Fruit fly (Drosophila melanogaster): Measurements from ENCODE around the gene CG33648.

CG33648 gene

DNA sequence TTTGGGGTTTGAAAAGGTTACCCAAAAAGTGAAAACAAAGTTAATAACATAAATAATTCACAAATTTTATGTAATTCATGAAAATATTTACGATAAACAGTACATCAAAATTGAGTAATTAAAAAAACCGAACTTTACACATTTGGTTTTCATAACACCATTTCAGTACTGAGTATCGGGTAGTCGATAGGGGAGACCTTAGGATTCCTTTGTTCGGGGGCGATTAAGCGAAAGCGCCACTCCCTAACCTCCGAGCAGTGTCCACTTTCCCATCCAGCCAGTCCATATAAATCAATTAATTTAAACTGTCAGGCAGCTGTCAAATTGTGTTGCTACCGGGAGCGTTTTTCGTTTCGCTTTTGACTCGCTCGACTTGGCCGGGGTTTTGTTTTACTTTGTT, 38.2 kb downstream of the CG33648 start (continued):
- TF ChIP-seq sisA (GFP tag; IDR thresholded peaks at IDR 0.05) = peak; percentile 23; the same call in 1 of the 2 replicates
- peak; percentile 35 for TF ChIP-seq CG30403 (GFP tag; optimal IDR thresholded peaks at IDR 0.05)
- no peak for TF ChIP-seq YL-1 (GFP tag; optimal IDR thresholded peaks at IDR 0.05)
- peak; percentile 60 for TF ChIP-seq Ssrp (tag; optimal IDR thresholded peaks at IDR 0.05)
- TF ChIP-seq CG7556 (GFP tag; optimal IDR thresholded peaks at IDR 0.05) = peak; percentile 29
- TF ChIP-seq Vsx1 (GFP tag; optimal IDR thresholded peaks at IDR 0.05) = peak; percentile 35
- TF ChIP-seq kah (GFP tag; optimal IDR thresholded peaks at IDR 0.05) = no peak
- TF ChIP-seq wek (GFP tag; optimal IDR thresholded peaks at IDR 0.05) = no peak

- TF ChIP-seq zf30C (GFP tag; optimal IDR thresholded peaks at IDR 0.05) (no peak), sna (GFP tag; IDR thresholded peaks at IDR 0.05; ENCODE audit: partially characterized antibody) (no peak), sens (GFP tag) (peak; percentile 36), tin (GFP tag; optimal IDR thresholded peaks at IDR 0.05) (no peak), hbn (GFP tag; IDR thresholded peaks at IDR 0.05; ENCODE audit: partially characterized antibody) (no peak), nerfin-2 (GFP tag; IDR thresholded peaks at IDR 0.05; ENCODE audit: partially characterized antibody) (no peak)
Measured at dm6 chr2L:14563626-14564025, 39.5 kb downstream of the CG33648 start, which contains the start of gene CG3473. TSS of gene CG3473 (minus strand) at chr2L:14563726.

- TF ChIP-seq CG5953 (GFP tag; IDR thresholded peaks at IDR 0.05) (no peak), crol (GFP tag; IDR thresholded peaks at IDR 0.05) (peak; percentile 52), CG12219 (GFP tag; optimal IDR thresholded peaks at IDR 0.05) (no peak), CG11456 (GFP tag; IDR thresholded peaks at IDR 0.05) (no peak), CG17802 (tag; optimal IDR thresholded peaks at IDR 0.05) (no peak), esg (GFP tag; conservative IDR thresholded peaks at IDR 0.05) (no peak), Poxn (GFP tag; IDR thresholded peaks at IDR 0.05) (no peak), lov (optimal IDR thresholded peaks at IDR 0.05) (no peak), lov (GFP tag; IDR thresholded peaks at IDR 0.05) (no peak), row (GFP tag; IDR thresholded peaks at IDR 0.05) (no peak), CG3065 (GFP tag; optimal IDR thresholded peaks at IDR 0.05) (peak; percentile 51), nom (GFP tag; optimal IDR thresholded peaks at IDR 0.05) (peak; percentile 21), bsh (GFP tag; optimal IDR thresholded peaks at IDR 0.05) (peak in 1 of 2 experiments; percentile 5), CG1024 (GFP tag; IDR thresholded peaks at IDR 0.05) (no peak), pfk (GFP tag; optimal IDR thresholded peaks at IDR 0.05) (no peak), CG9817 (tag; optimal IDR thresholded peaks at IDR 0.05) (no peak), HLH3B (GFP tag; IDR thresholded peaks at IDR 0.05) (no peak), CG17385 (GFP tag; optimal IDR thresholded peaks at IDR 0.05) (peak; percentile 8), z (GFP tag; IDR thresholded peaks at IDR 0.05) (no peak)
Measured at dm6 chr2L:14568507-14569104, 44.5 kb downstream of the CG33648 start.

- TF ChIP-seq CG4328 (GFP tag; optimal IDR thresholded peaks at IDR 0.05) (no peak), D19A (tag; optimal IDR thresholded peaks at IDR 0.05) (peak; percentile 82)
Measured at dm6 chr2L:14569301-14569700, 45.2 kb downstream of the CG33648 start.

Measured in whole organism, embryonic.